Worm (Caenorhabditis elegans) whole organism, late embryonic: Measurements from ENCODE around the gene mob-1.

Source experiments
- C08G9.2 ChIP-seq: sonication (generic microtip); optimal IDR thresholded peaks from 2 replicates; lab custom pipeline; 2016; ENCODE audit warnings: mild to moderate bottlenecking, missing genetic modification characterization, moderate library complexity, missing compliant biosample characterization
- C38D4.7 ChIP-seq: fragments of 200-800 bp; sonication (Bioruptor generic); optimal IDR thresholded peaks from 2 replicates; lab custom pipeline; 2018; ENCODE audit warnings: mild to moderate bottlenecking, missing genetic modification characterization, moderate library complexity, missing compliant biosample characterization
- F13H6.1 ChIP-seq: sonication (generic microtip); optimal IDR thresholded peaks from 2 replicates; lab custom pipeline; 2016; ENCODE audit warnings: missing genetic modification characterization, missing compliant biosample characterization
- K02D7.2 ChIP-seq: sonication (generic microtip); optimal IDR thresholded peaks from 2 replicates; lab custom pipeline; 2017; ENCODE audit warnings: mild to moderate bottlenecking, missing genetic modification characterization, missing compliant biosample characterization
- K09A11.1 ChIP-seq: sonication (generic microtip); optimal IDR thresholded peaks from 2 replicates; lab custom pipeline; 2017; ENCODE audit warnings: antibody characterized with exemption, mild to moderate bottlenecking, missing genetic modification characterization, missing compliant biosample characterization; ENCODE audit not compliant: insufficient read depth
- T23F11.4 ChIP-seq: fragments of 200-800 bp; sonication (Bioruptor generic); optimal IDR thresholded peaks from 2 replicates; lab custom pipeline; 2018; ENCODE audit warnings: mild to moderate bottlenecking, missing genetic modification characterization, missing compliant biosample characterization
- Y22D7AL.16 ChIP-seq: sonication (generic microtip); optimal IDR thresholded peaks from 2 replicates; lab custom pipeline; 2016; ENCODE audit warnings: missing genetic modification characterization, missing compliant biosample characterization
- ceh-14 ChIP-seq: sonication (generic microtip); optimal IDR thresholded peaks from 2 replicates; lab custom pipeline; 2016; ENCODE audit warnings: missing genotype, missing genetic modification characterization, missing compliant biosample characterization
- ceh-18 ChIP-seq: sonication (generic microtip); optimal IDR thresholded peaks from 2 replicates; lab custom pipeline; 2016; ENCODE audit warnings: missing genetic modification characterization, missing compliant biosample characterization
- ceh-2 ChIP-seq: sonication (generic microtip); optimal IDR thresholded peaks from 2 replicates; lab custom pipeline; 2016; ENCODE audit warnings: missing genotype, missing genetic modification characterization, missing compliant biosample characterization
- ceh-22 ChIP-seq: sonication (generic microtip); optimal IDR thresholded peaks from 2 replicates; lab custom pipeline; 2017; ENCODE audit warnings: missing biosample characterization, missing genetic modification characterization
- ceh-31 ChIP-seq: sonication (generic microtip); optimal IDR thresholded peaks from 2 replicates; lab custom pipeline; 2016; ENCODE audit warnings: missing genetic modification characterization, missing compliant biosample characterization
- ceh-34 ChIP-seq: sonication (generic microtip); optimal IDR thresholded peaks from 2 replicates; lab custom pipeline; 2016; ENCODE audit warnings: mild to moderate bottlenecking, missing genetic modification characterization, missing compliant biosample characterization
- ceh-45 ChIP-seq: fragments of 200-800 bp; sonication (Bioruptor generic); IDR thresholded peaks from 2 replicates; pipeline ENCODE4 v1.3.6; 2022; ENCODE audit warnings: missing genetic modification reagents, missing genetic modification characterization, missing compliant biosample characterization
- ceh-6 ChIP-seq: fragments of 200-800 bp; sonication (Bioruptor generic); optimal IDR thresholded peaks from 2 replicates; lab custom pipeline; 2018; ENCODE audit warnings: mild to moderate bottlenecking, missing genetic modification characterization, missing compliant biosample characterization
- elt-2 ChIP-seq: sonication (generic microtip); optimal IDR thresholded peaks from 2 replicates; lab custom pipeline; 2016; ENCODE audit warnings: missing genetic modification reagents, missing genetic modification characterization, missing compliant biosample characterization
- elt-4 ChIP-seq: sonication (generic microtip); optimal IDR thresholded peaks from 2 replicates; lab custom pipeline; 2016; ENCODE audit warnings: missing genetic modification characterization, missing compliant biosample characterization
- ets-4 ChIP-seq: sonication (generic microtip); optimal IDR thresholded peaks from 2 replicates; lab custom pipeline; 2016; ENCODE audit warnings: missing genetic modification characterization, missing compliant biosample characterization
- eyg-1 ChIP-seq: sonication (generic microtip); optimal IDR thresholded peaks from 2 replicates; lab custom pipeline; 2016; ENCODE audit warnings: missing genotype, missing genetic modification characterization, missing compliant biosample characterization
- fax-1 ChIP-seq: sonication (generic microtip); optimal IDR thresholded peaks from 2 replicates; lab custom pipeline; 2016; ENCODE audit warnings: missing genotype, missing genetic modification characterization, missing compliant biosample characterization
- fkh-10 ChIP-seq: fragments of 150-350 bp; optimal IDR thresholded peaks from 2 replicates; lab custom pipeline; 2014; ENCODE audit warnings: missing biosample characterization, missing genetic modification reagents, missing genetic modification characterization
- fkh-6 ChIP-seq: sonication (generic microtip); optimal IDR thresholded peaks from 2 replicates; lab custom pipeline; 2016; ENCODE audit warnings: missing genetic modification characterization, missing compliant biosample characterization
- gmeb-2 ChIP-seq: sonication (generic microtip); optimal IDR thresholded peaks from 2 replicates; lab custom pipeline; 2016; ENCODE audit warnings: missing genetic modification characterization, inconsistent platforms, missing compliant biosample characterization
- hlh-13 ChIP-seq: fragments of 200-800 bp; sonication (Bioruptor generic); optimal IDR thresholded peaks from 2 replicates; lab custom pipeline; 2018; ENCODE audit warnings: mild to moderate bottlenecking, missing genetic modification characterization, missing compliant biosample characterization
- hlh-15 ChIP-seq: sonication (generic microtip); optimal IDR thresholded peaks from 2 replicates; lab custom pipeline; 2016; ENCODE audit warnings: missing genetic modification characterization, missing compliant biosample characterization
- hlh-30 ChIP-seq: sonication (generic microtip); optimal IDR thresholded peaks from 2 replicates; lab custom pipeline; 2017; ENCODE audit warnings: antibody characterized with exemption, missing genetic modification characterization, missing compliant biosample characterization; ENCODE audit not compliant: insufficient read depth
- hlh-6 ChIP-seq: sonication (generic microtip); optimal IDR thresholded peaks from 2 replicates; lab custom pipeline; 2016; ENCODE audit warnings: missing genotype, missing genetic modification characterization, missing compliant biosample characterization
- hlh-8 ChIP-seq: sonication (generic microtip); optimal IDR thresholded peaks from 2 replicates; lab custom pipeline; 2016; ENCODE audit warnings: missing genotype, missing genetic modification characterization, missing compliant biosample characterization
- madf-2 ChIP-seq: sonication (generic microtip); optimal IDR thresholded peaks from 2 replicates; lab custom pipeline; 2017; ENCODE audit warnings: missing genetic modification characterization, missing compliant biosample characterization
- mec-3 ChIP-seq: sonication (generic microtip); optimal IDR thresholded peaks from 2 replicates; lab custom pipeline; 2016; ENCODE audit warnings: borderline replicate concordance, missing genetic modification characterization, missing compliant biosample characterization
- nfya-1 ChIP-seq: sonication (generic microtip); optimal IDR thresholded peaks from 2 replicates; lab custom pipeline; 2017; ENCODE audit warnings: missing genetic modification characterization, mild to moderate bottlenecking, missing compliant biosample characterization, antibody characterized with exemption, moderate library complexity
- nhr-232 ChIP-seq: sonication (generic microtip); optimal IDR thresholded peaks from 2 replicates; lab custom pipeline; 2016; ENCODE audit warnings: missing genetic modification characterization, missing compliant biosample characterization
- pag-3 ChIP-seq: sonication (generic microtip); optimal IDR thresholded peaks from 2 replicates; lab custom pipeline; 2016; ENCODE audit warnings: missing compliant biosample characterization, missing genetic modification characterization, borderline replicate concordance
- pat-9 ChIP-seq: fragments of 200-800 bp; sonication (Bioruptor generic); optimal IDR thresholded peaks from 2 replicates; lab custom pipeline; 2018; ENCODE audit warnings: mild to moderate bottlenecking, missing genetic modification characterization, moderate library complexity, missing compliant biosample characterization
- pha-2 ChIP-seq: sonication (generic microtip); optimal IDR thresholded peaks from 2 replicates; lab custom pipeline; 2017; ENCODE audit warnings: mild to moderate bottlenecking, missing genetic modification characterization, missing compliant biosample characterization
- pha-4 ChIP-seq: fragments of 150-350 bp; optimal IDR thresholded peaks from 2 replicates; lab custom pipeline; 2018; ENCODE audit warnings: missing biosample characterization, missing genetic modification reagents, missing genetic modification characterization
- pqm-1 ChIP-seq: sonication (generic microtip); optimal IDR thresholded peaks from 2 replicates; lab custom pipeline; 2016; ENCODE audit warnings: missing genetic modification characterization, missing compliant biosample characterization
- pros-1 ChIP-seq: fragments of 150-350 bp; optimal IDR thresholded peaks from 2 replicates; lab custom pipeline; 2014; ENCODE audit warnings: missing biosample characterization, missing genetic modification reagents, missing genetic modification characterization
- rnt-1 ChIP-seq: sonication (generic microtip); optimal IDR thresholded peaks from 2 replicates; lab custom pipeline; 2016; ENCODE audit warnings: missing genetic modification characterization, missing compliant biosample characterization
- sox-2 ChIP-seq: fragments of 200-800 bp; sonication (Bioruptor generic); IDR thresholded peaks from 2 replicates; pipeline ENCODE4 v1.3.6; 2022; ENCODE audit warnings: missing genetic modification reagents, missing genetic modification characterization, missing compliant biosample characterization
- sox-4 ChIP-seq: sonication (generic microtip); optimal IDR thresholded peaks from 2 replicates; lab custom pipeline; 2017; ENCODE audit warnings: mild to moderate bottlenecking, missing genetic modification characterization, inconsistent platforms, missing compliant biosample characterization
- syd-9 ChIP-seq: sonication (generic microtip); optimal IDR thresholded peaks from 2 replicates; lab custom pipeline; 2016; ENCODE audit warnings: mild to moderate bottlenecking, missing genetic modification characterization, moderate library complexity, missing compliant biosample characterization
- tbx-2 ChIP-seq: sonication (generic microtip); optimal IDR thresholded peaks from 2 replicates; lab custom pipeline; 2016; ENCODE audit warnings: missing genetic modification characterization, missing compliant biosample characterization
- tbx-7 ChIP-seq: sonication (generic microtip); optimal IDR thresholded peaks from 2 replicates; lab custom pipeline; 2016; ENCODE audit warnings: missing genotype, missing genetic modification characterization, missing compliant biosample characterization
- unc-3 ChIP-seq, 2 experiments: fragments of 200-800 bp in 1 of 2; sonication (Bioruptor generic) in 1 of 2; sonication (generic microtip) in 1 of 2; conservative IDR thresholded peaks in 1 of 2; optimal IDR thresholded peaks in 1 of 2; 2 replicates each; pipeline versions ENCODE4 v1.3.6 to Lab custom; 2016 to 2022; ENCODE audit warnings: missing compliant biosample characterization in 2 of 2, missing genetic modification characterization in 2 of 2, missing genetic modification reagents in 1 of 2
- unc-42 ChIP-seq: sonication (generic microtip); optimal IDR thresholded peaks from 2 replicates; lab custom pipeline; 2016; ENCODE audit warnings: missing genotype, missing genetic modification characterization, missing compliant biosample characterization
- unc-86 ChIP-seq: sonication (generic microtip); optimal IDR thresholded peaks from 2 replicates; lab custom pipeline; 2016; ENCODE audit warnings: missing genetic modification characterization, missing compliant biosample characterization
- ztf-16 ChIP-seq: sonication (generic microtip); optimal IDR thresholded peaks from 2 replicates; lab custom pipeline; 2017; ENCODE audit warnings: missing genetic modification characterization, missing compliant biosample characterization

Gene mob-1

DNA sequence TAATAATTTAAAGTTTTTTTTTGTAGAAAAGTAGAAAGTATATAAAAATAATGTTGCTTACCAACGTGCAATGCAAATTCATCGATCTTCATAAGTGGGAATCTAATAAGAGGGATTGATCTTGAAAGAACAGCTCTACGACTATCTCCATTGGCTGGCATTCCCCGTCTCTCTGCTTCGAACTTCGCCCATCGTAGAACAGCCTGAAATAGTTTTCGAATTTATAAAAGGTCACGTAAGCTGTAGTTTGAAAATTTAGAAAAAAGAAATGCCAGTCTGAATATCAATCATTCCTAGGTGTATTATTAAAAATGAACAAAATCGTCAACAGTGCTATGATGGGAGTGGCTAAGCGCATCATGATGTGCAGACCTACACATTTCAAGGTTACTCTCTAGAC lies 8.5 kb upstream of the mob-1 start, which contains the start of gene F38H4.5:
F38H4.5 (plus strand) TSS at position 301 of the 400 bp plus-strand sequence.
- no peak for TF ChIP-seq C08G9.2 (tag; lab: Kevin White, UChicago)
- no peak for TF ChIP-seq fkh-10
- TF ChIP-seq hlh-15 (tag; lab: Kevin White, UChicago) = no peak
- TF ChIP-seq unc-86 (tag; lab: Kevin White, UChicago) = no peak
- no peak for TF ChIP-seq pha-4
- TF ChIP-seq fkh-6 (tag; lab: Kevin White, UChicago) = no peak
- no peak for TF ChIP-seq ztf-16 (tag; lab: Kevin White, UChicago)
- TF ChIP-seq ceh-2 = no peak
- no peak for TF ChIP-seq F13H6.1 (tag; lab: Kevin White, UChicago)
- TF ChIP-seq ceh-14 (tag; lab: Kevin White, UChicago) = no peak
- TF ChIP-seq elt-4 = no peak
- no peak for TF ChIP-seq fax-1 (tag; lab: Kevin White, UChicago)
- no peak for TF ChIP-seq pqm-1 (tag; lab: Kevin White, UChicago)
- no peak for TF ChIP-seq rnt-1
- no peak for TF ChIP-seq pag-3
- TF ChIP-seq T23F11.4 (GFP tag; lab: Kevin White, UChicago) = no peak
- TF ChIP-seq elt-2 = no peak
- TF ChIP-seq C38D4.7 (GFP tag; lab: Kevin White, UChicago) = no peak
- no peak for TF ChIP-seq madf-2 (tag; lab: Kevin White, UChicago)

DNA sequence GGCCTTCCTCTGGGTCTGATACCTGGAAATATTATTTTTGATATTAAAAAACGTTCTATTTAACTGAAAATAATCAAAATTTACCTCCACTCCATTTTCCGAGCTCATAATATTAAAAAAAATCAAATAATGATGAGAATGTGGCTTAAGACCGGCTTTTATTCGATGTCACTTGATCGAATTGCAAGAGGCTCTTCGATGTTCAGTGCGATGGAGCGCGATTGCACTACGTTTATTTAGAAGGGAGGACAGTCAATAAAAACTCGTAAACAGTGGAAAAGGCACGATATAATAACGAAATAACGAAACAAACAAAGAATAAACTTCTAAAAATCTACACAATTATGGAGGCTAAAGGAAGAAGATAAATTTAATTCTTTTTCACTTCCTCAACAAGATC lies 5.6 kb upstream of the mob-1 start, which contains the start of gene tag-30:
tag-30 (minus strand) TSS at position 383 of the 400 bp plus-strand sequence.
- TF ChIP-seq tbx-7 (tag; lab: Kevin White, UChicago) = no peak
- peak; percentile 22 for TF ChIP-seq nfya-1 (tag; lab: Kevin White, UChicago)
- no peak for TF ChIP-seq elt-2
- TF ChIP-seq ets-4 (tag; lab: Kevin White, UChicago) = no peak
- no peak for TF ChIP-seq sox-4 (tag; lab: Kevin White, UChicago)
- TF ChIP-seq Y22D7AL.16 (tag; lab: Kevin White, UChicago) = no peak
- TF ChIP-seq K09A11.1 (tag; lab: Kevin White, UChicago) = no peak
- TF ChIP-seq ceh-34 = peak; percentile 54
- no peak for TF ChIP-seq gmeb-2 (tag; lab: Kevin White, UChicago)
- TF ChIP-seq eyg-1 (tag; lab: Kevin White, UChicago) = no peak
- no peak for TF ChIP-seq pros-1
- TF ChIP-seq pat-9 (tag; lab: Kevin White, UChicago) = no peak
- no peak for TF ChIP-seq hlh-6 (tag; lab: Kevin White, UChicago)
- peak; percentile 62 for TF ChIP-seq ceh-31 (tag; lab: Kevin White, UChicago)
- TF ChIP-seq unc-42 (tag; lab: Kevin White, UChicago) = peak; percentile 59
- no peak for TF ChIP-seq pha-2
- TF ChIP-seq unc-3 (GFP tag; conservative IDR thresholded peaks at IDR 0.05; lab: Robert Waterston, UW) = no peak
- TF ChIP-seq unc-3 (tag; optimal IDR thresholded peaks at IDR 0.05; lab: Kevin White, UChicago) = no peak
- TF ChIP-seq tbx-2 (tag; lab: Kevin White, UChicago) = peak; percentile 41
- TF ChIP-seq hlh-13 = no peak
- no peak for TF ChIP-seq nhr-232 (tag; lab: Kevin White, UChicago)
- no peak for TF ChIP-seq mec-3 (tag; lab: Kevin White, UChicago)
- TF ChIP-seq hlh-8 (tag; lab: Kevin White, UChicago) = no peak
- TF ChIP-seq C38D4.7 (GFP tag; lab: Kevin White, UChicago) = no peak
- no peak for TF ChIP-seq K02D7.2
- no peak for TF ChIP-seq syd-9 (tag; lab: Kevin White, UChicago)
- TF ChIP-seq ceh-6 (GFP tag; lab: Kevin White, UChicago) = no peak
- TF ChIP-seq ceh-22 (tag; lab: Kevin White, UChicago) = no peak
- no peak for TF ChIP-seq ceh-18 (tag; lab: Kevin White, UChicago)
- TF ChIP-seq elt-4 = no peak
- TF ChIP-seq ceh-45 (GFP tag; lab: Robert Waterston, UW) = no peak
- TF ChIP-seq madf-2 (tag; lab: Kevin White, UChicago) = no peak
- TF ChIP-seq sox-2 = no peak
- TF ChIP-seq hlh-15 (tag; lab: Kevin White, UChicago) = no peak
- peak; percentile 66 for TF ChIP-seq hlh-30 (tag; lab: Kevin White, UChicago)
